Fruit fly (Drosophila melanogaster): ENCODE measurements around the gene AlaRS.

AlaRS gene

dm6 chr2L:8361204-8361952 is 20.2 kb downstream of the AlaRS start:
- no peak for TF ChIP-seq noc (tag; optimal IDR thresholded peaks at IDR 0.05)

DNA sequence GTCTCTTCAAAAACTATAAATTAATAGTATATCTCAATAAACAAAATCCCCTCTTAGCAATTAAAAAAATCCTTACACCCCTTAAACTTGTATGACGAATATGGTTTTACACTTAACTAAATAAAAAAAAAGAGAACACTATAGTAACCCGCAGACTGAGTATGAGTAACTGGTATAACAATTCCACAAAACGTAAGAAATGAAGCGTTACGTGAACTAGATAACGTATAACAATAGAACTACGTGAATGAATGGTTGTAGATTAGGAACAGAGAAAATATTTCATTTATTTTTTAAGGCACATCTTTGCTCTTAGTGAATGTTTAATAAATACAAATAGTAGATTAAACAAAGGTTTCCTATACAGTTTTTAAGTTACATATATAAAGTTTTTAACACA is 26.1 kb downstream of the AlaRS start:
- TF ChIP-seq noc (tag; optimal IDR thresholded peaks at IDR 0.05): no peak

DNA sequence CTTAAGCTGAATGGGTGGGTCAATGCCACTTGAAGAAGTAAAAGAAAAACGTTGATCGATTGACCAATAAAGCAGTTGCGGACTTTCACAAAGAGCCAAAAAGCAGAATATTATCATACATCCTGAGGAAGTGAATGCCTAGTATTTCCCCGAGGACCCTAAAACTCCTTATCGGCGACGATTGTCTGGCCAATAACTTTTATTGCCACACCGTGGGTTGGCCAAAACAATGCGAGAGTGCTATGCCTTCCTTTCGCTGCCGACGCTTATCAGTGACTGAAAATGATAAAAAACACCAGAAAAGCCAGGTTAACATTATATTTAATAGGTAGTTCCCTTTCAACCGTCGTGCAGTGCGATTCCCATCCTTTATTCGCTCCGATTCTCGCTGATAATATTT is 29.7 kb downstream of the AlaRS start, which contains the start of gene Mur29B:
Gene Mur29B (plus strand): TSS at position 324 of the 400 bp plus-strand sequence.
- TF ChIP-seq noc (tag; optimal IDR thresholded peaks at IDR 0.05): no peak

- TF ChIP-seq noc (tag; optimal IDR thresholded peaks at IDR 0.05): no peak
Measured at dm6 chr2L:8351333-8351732, 30.2 kb downstream of the AlaRS start.

- peak; percentile 89 for TF ChIP-seq noc (tag; optimal IDR thresholded peaks at IDR 0.05)
Measured at dm6 chr2L:8350560-8351171, 30.9 kb downstream of the AlaRS start.

DNA sequence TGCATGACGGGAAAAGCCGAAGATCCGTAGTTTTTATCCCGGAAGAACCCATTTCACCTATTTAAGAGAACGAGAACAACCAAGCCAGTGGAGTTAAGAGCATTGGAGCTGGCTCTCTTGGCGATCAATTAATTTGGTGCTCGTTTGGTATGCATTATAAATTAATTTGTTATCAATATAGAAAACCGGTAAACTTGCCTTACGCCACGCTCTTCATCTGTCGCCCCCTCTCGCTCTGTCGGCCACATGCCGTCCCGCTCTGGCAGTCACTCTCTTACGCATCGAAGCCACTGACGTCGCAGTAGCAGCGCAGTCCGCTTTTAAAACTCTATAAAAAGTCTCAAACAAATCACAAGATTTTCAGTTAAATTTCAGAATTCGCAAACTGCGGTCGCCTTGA is 35.3 kb downstream of the AlaRS start, which contains the start of gene CG7778:
Gene CG7778 (plus strand): TSS at position 361 of the 400 bp plus-strand sequence.
- no peak for TF ChIP-seq noc (tag; optimal IDR thresholded peaks at IDR 0.05)

dm6 chr2L:8344536-8344935 is 37.0 kb downstream of the AlaRS start:
- TF ChIP-seq noc (tag; optimal IDR thresholded peaks at IDR 0.05): peak; percentile 51

DNA sequence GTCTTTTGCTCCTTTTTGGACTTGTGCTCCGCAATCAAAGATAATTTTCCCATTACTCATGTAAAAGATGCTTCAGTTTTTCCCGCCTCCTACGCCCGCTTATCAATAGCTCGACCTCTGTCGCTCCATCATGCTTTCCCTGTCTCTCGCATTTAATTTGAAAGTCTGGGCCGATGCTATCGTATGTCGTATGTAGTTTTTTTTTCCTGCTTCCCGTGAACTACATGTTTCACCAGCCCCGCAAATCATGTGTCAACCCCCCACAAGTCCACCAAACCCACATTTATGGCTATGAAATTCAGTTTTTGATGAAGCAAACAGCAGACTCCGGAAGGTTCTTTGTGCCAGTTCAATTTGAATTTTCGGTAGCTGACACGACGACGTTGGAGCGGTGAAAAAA is 39.2 kb downstream of the AlaRS start, which contains the start of gene CG14273:
Gene CG14273 (plus strand): TSS at position 301 of the 400 bp plus-strand sequence.
- no peak for TF ChIP-seq noc (tag; optimal IDR thresholded peaks at IDR 0.05)

dm6 chr2L:8339751-8340349 is 41.7 kb downstream of the AlaRS start:
- no peak for TF ChIP-seq noc (tag; optimal IDR thresholded peaks at IDR 0.05)

dm6 chr2L:8338039-8338438 is 43.5 kb downstream of the AlaRS start, which contains the start of gene witty:
Gene witty, plus strand, starts transcription at chr2L:8338287.
- no peak for TF ChIP-seq noc (tag; optimal IDR thresholded peaks at IDR 0.05)

- no peak for TF ChIP-seq noc (tag; optimal IDR thresholded peaks at IDR 0.05)
Measured at dm6 chr2L:8334705-8335104, 46.9 kb downstream of the AlaRS start.

- no peak for TF ChIP-seq noc (tag; optimal IDR thresholded peaks at IDR 0.05)
Measured at dm6 chr2L:8333624-8334023, 47.9 kb downstream of the AlaRS start.

- TF ChIP-seq noc (tag; optimal IDR thresholded peaks at IDR 0.05): no peak
Measured at dm6 chr2L:8333185-8333584, 48.4 kb downstream of the AlaRS start.

dm6 chr2L:8328526-8329097 is 53.0 kb downstream of the AlaRS start:
- TF ChIP-seq noc (tag; optimal IDR thresholded peaks at IDR 0.05): no peak
